Fruit fly (Drosophila melanogaster) Kc167 (cell line): ENCODE data around the gene shf.

Source experiments
- Myc ChIP-seq: fragments of >200 bp; optimal IDR thresholded peaks from 2 replicates; lab custom pipeline; 2017; ENCODE audit warnings: missing external identifiers
- Sin3A ChIP-seq: fragments of >200 bp; optimal IDR thresholded peaks from 2 replicates; lab custom pipeline; 2018; ENCODE audit warnings: missing external identifiers
- h ChIP-seq: fragments of >200 bp; optimal IDR thresholded peaks from 3 replicates; lab custom pipeline; 2018; ENCODE audit warnings: missing external identifiers
- insv ChIP-seq: fragments of >200 bp; optimal IDR thresholded peaks from 3 replicates; lab custom pipeline; 2018; ENCODE audit warnings: missing external identifiers
- psq ChIP-seq: fragments of >200 bp; optimal IDR thresholded peaks from 2 replicates; lab custom pipeline; 2017; ENCODE audit warnings: missing external identifiers
- ttk ChIP-seq: sonication (Bioruptor generic); optimal IDR thresholded peaks from 2 replicates; lab custom pipeline; 2017; ENCODE audit warnings: missing external identifiers

Gene shf

DNA sequence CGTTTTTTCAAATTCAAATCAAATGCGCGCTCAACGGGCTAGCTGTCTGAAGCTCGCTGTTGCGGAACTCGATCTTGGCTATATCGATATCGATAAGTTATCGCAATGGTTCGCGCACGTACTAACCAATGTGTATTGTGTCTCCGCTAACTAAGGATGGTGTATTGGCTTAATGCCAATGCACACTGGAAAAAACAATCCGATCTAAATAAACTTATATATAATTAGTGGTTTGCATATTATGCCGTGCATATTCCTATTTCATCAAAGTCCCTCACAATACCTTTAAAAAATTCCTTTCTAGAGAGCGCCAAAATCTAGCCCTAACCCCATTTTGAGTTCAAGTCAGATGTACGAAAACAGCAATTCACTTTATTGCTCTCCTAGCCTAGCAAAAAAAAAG, 38.3 kb downstream of the shf start:
- TF ChIP-seq ttk: no peak
- no peak for TF ChIP-seq Sin3A (lab: Kevin White, UChicago)
- no peak for TF ChIP-seq insv (lab: Kevin White, UChicago)
- TF ChIP-seq Myc (lab: Kevin White, UChicago): no peak
- no peak for TF ChIP-seq psq (lab: Kevin White, UChicago)
- no peak for TF ChIP-seq h (lab: Kevin White, UChicago)

DNA sequence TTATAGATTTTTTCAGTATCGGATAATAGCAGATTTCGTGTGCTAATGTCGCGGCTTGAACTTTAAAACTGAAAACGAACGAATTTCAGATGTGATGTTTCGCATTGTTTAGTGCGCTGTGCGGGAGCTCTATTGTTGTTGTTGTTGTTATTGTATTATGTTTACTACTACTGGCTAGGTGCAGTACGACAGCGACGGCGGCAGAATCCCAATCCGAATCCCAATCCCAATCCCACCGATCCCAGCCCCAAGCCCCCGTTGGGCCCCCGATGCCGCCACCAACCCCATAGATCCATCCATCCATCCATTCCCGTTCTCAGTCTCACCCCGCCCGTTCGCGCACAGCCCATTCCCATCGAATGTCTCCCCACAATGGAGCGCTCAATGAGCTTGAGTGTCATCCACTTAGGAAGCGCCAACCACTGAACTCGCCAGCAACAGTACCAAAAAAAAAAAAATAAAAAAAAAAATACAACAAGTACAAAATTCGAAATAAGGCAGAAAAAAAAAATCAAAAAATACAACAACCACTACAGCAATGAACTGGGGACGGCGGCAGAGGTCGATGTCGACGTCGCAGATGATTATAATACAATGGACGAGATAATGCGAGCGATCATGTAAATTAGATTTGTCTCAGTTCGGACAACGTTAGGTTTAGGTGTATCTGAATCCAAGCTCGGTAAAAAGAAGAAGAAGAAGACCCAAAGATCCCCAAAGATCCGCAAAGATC, 39.4 kb downstream of the shf start, which contains the start of gene CG3168:
CG3168 (minus strand) TSS at position 51 of the 733 bp plus-strand sequence.
- TF ChIP-seq ttk: no peak
- no peak for TF ChIP-seq psq (lab: Kevin White, UChicago)
- no peak for TF ChIP-seq Sin3A (lab: Kevin White, UChicago)
- no peak for TF ChIP-seq h (lab: Kevin White, UChicago)
- no peak for TF ChIP-seq insv (lab: Kevin White, UChicago)
- TF ChIP-seq Myc (lab: Kevin White, UChicago): no peak

DNA sequence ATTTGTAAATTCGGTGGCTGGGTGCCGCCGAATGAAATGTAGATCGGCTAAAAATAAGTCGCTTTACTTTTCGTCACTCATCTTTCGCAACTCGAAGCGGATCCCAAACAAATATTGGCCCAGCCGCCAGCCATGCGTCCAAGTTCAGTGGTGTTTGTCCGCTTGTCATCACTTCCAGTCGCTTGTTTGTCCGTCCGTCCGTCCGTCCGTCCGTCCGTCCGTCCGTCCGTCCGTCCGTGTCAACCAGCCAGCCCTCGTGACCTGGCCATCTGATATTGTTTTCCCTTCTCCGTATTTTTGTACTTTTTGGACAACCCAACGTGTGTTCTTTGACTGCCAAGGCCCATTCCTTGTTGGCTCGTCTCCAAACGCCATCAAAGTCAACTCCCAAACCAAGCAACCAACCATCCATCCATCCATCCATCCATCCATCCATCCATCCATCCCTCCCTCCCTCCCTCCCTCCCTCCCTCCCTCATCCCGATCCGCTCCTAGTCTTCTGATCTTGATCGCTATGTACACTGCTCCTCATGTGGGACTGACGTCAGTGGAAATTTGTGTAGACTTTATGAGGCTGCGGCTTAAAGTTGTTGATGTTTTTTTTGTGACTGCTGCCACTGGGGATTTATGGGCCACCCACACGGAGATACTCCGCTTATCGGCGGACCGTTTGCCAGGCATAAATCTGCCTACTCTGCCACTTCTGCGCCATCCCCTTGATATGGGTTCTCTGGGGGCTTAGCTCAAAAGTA, 46.0 kb downstream of the shf start:
- TF ChIP-seq ttk (no peak), Myc (lab: Kevin White, UChicago) (no peak), h (lab: Kevin White, UChicago) (no peak), psq (lab: Kevin White, UChicago) (no peak), Sin3A (lab: Kevin White, UChicago) (no peak), insv (lab: Kevin White, UChicago) (no peak)

DNA sequence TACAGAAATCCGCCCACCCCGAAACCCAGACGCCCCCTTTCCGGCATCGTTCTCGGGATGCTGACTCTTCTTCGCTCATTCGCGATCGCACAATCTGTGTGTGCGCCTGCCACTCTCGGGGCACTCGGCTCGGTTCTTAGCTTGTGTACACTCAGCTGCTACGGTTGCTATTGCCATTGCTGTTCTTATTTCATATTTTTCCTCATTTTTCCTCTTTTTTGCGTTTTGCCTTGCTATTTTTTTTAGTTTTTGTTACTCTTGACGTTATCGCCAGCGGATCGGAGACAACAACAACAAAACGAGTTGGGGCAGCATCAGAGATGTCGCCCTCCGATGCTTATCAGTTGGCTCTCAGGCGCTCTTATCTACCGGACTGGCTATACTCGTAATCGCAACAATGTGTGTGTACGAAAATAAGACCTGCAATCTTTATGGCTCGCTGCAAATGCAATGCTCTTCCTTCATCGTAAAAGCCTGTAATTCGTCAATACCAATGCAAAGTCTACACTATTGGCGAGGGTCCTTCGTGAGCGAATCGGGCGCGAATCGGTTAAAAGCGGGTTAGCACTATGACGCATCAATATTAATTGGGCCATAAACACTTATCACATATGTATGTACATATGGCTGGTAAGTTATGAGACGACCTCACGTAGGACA, 48.7 kb downstream of the shf start:
- TF ChIP-seq psq (lab: Kevin White, UChicago): no peak
- no peak for TF ChIP-seq Myc (lab: Kevin White, UChicago)
- TF ChIP-seq h (lab: Kevin White, UChicago): no peak
- TF ChIP-seq ttk: no peak
- no peak for TF ChIP-seq insv (lab: Kevin White, UChicago)
- no peak for TF ChIP-seq Sin3A (lab: Kevin White, UChicago)

DNA sequence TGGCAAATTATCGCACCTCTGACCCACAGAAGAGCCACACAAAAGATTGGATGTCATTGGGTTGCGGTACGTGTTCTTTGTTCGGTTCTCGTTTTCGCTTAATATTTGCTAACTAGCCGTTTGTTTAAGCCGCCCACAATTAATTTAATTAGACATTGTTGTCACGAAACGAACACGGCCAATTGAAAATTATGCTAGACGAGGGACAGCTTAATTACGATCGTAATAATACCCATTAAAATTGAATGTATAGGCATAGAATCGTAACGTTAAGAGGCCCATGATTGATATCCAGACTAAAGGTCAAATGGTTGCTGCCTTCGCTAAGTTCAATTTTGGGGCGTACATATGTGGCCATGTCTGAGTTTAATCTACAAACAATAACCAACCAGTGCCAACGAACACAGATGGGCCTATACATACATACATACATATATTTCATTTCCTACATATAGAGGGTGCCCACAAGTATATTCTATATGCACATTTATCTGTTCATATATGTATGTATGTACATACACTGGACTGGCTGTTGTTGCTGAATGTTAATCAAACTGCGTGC, 50.8 kb downstream of the shf start:
- no peak for TF ChIP-seq psq (lab: Kevin White, UChicago)
- no peak for TF ChIP-seq Sin3A (lab: Kevin White, UChicago)
- no peak for TF ChIP-seq h (lab: Kevin White, UChicago)
- TF ChIP-seq Myc (lab: Kevin White, UChicago): no peak
- no peak for TF ChIP-seq insv (lab: Kevin White, UChicago)
- TF ChIP-seq ttk: no peak

DNA sequence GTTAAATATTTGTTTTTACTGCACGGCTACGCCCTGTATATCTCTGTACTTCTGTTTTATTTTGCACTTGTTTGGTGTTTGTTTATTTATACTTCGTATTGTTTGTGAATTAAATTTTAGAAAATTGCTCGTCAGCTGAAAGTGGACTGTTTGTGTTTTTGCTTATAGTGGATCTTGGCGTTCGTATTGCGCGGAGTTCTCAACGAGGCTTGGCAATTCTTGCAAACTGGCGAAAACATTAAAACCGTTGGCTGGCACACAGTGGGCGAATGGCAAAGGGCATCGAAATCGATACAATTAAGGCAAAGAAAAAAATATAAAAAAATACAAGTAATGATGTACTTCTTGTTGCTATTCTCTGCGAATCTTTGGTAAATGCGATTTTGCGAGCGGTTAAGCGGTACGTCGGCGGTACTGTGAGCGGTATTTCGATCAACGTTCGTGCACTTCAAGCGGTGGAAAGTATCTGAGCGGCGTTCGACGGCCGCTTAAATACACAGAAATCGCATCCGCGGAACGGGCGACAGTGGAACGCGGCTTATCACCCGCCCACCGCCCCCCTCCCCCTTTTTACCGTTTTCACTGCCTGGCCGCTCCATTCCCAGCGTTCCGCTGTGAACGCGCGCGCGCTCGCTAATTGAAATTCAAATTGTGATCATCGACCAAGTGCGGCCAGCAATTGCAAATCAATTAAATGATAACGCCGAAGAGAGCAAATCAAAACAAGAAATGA, 52.5 kb downstream of the shf start:
- TF ChIP-seq ttk: no peak
- no peak for TF ChIP-seq psq (lab: Kevin White, UChicago)
- TF ChIP-seq Myc (lab: Kevin White, UChicago): no peak
- no peak for TF ChIP-seq Sin3A (lab: Kevin White, UChicago)
- TF ChIP-seq insv (lab: Kevin White, UChicago): no peak
- TF ChIP-seq h (lab: Kevin White, UChicago): no peak

DNA sequence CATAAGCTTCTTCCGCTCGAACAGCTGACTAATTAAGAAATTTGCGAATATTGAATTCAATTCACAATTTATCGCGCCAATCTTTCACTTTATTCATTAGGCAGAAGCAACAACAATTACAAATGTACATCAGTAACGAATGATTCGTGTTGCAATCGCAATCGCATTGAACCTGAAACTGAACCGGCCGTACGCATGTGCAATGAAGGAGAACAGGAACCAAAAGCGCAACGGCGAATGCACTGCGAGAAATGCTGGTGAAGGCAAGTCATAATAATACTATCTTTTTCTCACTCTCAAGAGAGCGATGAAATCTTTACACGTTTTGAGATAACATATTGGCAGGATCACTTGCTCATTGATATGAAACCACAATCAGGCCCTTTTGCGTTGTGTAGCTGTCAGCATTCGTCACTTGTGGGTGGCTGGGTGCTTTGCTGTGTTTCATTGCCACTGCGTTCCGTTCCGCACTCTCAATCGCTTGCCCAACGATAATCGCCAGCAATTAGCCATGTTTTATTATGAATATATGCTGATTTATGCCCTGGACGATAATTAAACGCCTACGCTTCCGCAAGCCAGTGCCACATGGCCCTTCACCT, 54.5 kb downstream of the shf start:
- TF ChIP-seq Myc (lab: Kevin White, UChicago): no peak
- no peak for TF ChIP-seq h (lab: Kevin White, UChicago)
- TF ChIP-seq psq (lab: Kevin White, UChicago): no peak
- no peak for TF ChIP-seq insv (lab: Kevin White, UChicago)
- TF ChIP-seq ttk: no peak
- TF ChIP-seq Sin3A (lab: Kevin White, UChicago): no peak

DNA sequence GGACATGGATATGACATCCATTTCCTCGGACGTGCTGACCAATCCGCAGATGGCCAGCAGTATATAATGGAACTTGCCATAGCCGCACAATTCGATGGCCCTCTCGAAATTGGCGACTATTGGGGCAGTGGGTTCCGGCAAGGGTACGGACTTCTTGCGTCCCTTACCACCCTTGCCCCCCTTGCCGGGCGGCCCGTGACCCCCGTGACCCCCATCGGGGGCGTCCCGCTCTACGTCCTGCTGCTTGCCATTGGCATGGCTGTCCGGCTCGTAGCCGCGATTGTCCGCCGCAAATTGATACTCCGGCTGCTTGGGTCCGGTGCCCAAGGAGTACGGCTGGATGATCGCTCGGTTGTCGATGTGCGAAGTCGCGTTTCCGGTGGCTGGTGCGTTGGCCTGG, 55.8 kb downstream of the shf start:
- no peak for TF ChIP-seq Myc (lab: Kevin White, UChicago)
- no peak for TF ChIP-seq h (lab: Kevin White, UChicago)
- no peak for TF ChIP-seq psq (lab: Kevin White, UChicago)
- no peak for TF ChIP-seq insv (lab: Kevin White, UChicago)
- TF ChIP-seq Sin3A (lab: Kevin White, UChicago): no peak
- TF ChIP-seq ttk: no peak
